Worm (Caenorhabditis elegans) whole organism, young adult: ENCODE results near the gene C18D11.3.

Experiments
- C17E4.6 ChIP-seq: fragments of 200-800 bp; sonication (Bioruptor generic); IDR thresholded peaks from 2 replicates; pipeline ENCODE4 v1.3.6; 2022; ENCODE audit warnings: missing genetic modification reagents, missing genetic modification characterization, missing compliant biosample characterization
- D2030.7 ChIP-seq: fragments of 200-800 bp; sonication (Bioruptor generic); IDR thresholded peaks from 2 replicates; pipeline ENCODE4 v1.3.6; 2022; ENCODE audit warnings: missing genetic modification reagents, missing genetic modification characterization, missing compliant biosample characterization
- F22D6.2 ChIP-seq: sonication (generic microtip); optimal IDR thresholded peaks from 2 replicates; lab custom pipeline; 2016; ENCODE audit warnings: mild to moderate bottlenecking, missing genetic modification characterization, missing compliant biosample characterization
- F23B12.7 ChIP-seq: sonication (generic microtip); optimal IDR thresholded peaks from 2 replicates; lab custom pipeline; 2017; ENCODE audit warnings: missing genetic modification characterization, mild to moderate bottlenecking, missing compliant biosample characterization, antibody characterized with exemption, moderate library complexity; ENCODE audit not compliant: insufficient read depth
- F33H1.4 ChIP-seq: fragments of 200-800 bp; sonication (Bioruptor generic); IDR thresholded peaks from 2 replicates; pipeline ENCODE4 v1.3.6; 2022; ENCODE audit warnings: missing genetic modification reagents, missing genetic modification characterization, missing compliant biosample characterization
- F49E8.2 ChIP-seq: sonication (generic microtip); optimal IDR thresholded peaks from 3 replicates; lab custom pipeline; 2017; ENCODE audit warnings: missing genetic modification characterization, mild to moderate bottlenecking, missing compliant biosample characterization, antibody characterized with exemption, moderate library complexity; ENCODE audit not compliant: insufficient read depth
- F55B11.4 ChIP-seq: sonication (generic microtip); optimal IDR thresholded peaks from 2 replicates; lab custom pipeline; 2016; ENCODE audit warnings: missing compliant biosample characterization, missing genetic modification characterization, borderline replicate concordance; ENCODE audit not compliant: insufficient read depth
- K11D2.4 ChIP-seq: fragments of 200-800 bp; sonication (Bioruptor generic); IDR thresholded peaks from 2 replicates; pipeline ENCODE4 v1.3.6; 2022; ENCODE audit warnings: missing genetic modification reagents, missing genetic modification characterization, missing compliant biosample characterization
- Y95B8A.8 ChIP-seq: fragments of 200-800 bp; sonication (Bioruptor generic); IDR thresholded peaks from 2 replicates; pipeline ENCODE4 v1.3.6; 2022; ENCODE audit warnings: missing genetic modification reagents, missing genetic modification characterization, missing compliant biosample characterization
- ZK185.1 ChIP-seq: sonication (generic microtip); optimal IDR thresholded peaks from 2 replicates; lab custom pipeline; 2016; ENCODE audit warnings: mild to moderate bottlenecking, missing genetic modification characterization, missing compliant biosample characterization; ENCODE audit not compliant: poor library complexity, severe bottlenecking
- akir-1 ChIP-seq: fragments of 200-800 bp; sonication (Bioruptor generic); optimal IDR thresholded peaks from 2 replicates; lab custom pipeline; 2018; ENCODE audit warnings: mild to moderate bottlenecking, missing genetic modification characterization, moderate library complexity, missing compliant biosample characterization
- ama-1 ChIP-seq, 3 experiments: fragments of 150-350 bp in 1 of 3; sonication (generic microtip) in 2 of 3; optimal IDR thresholded peaks; 2 replicates each; lab custom pipeline; 2014 to 2018; ENCODE audit warnings: missing biosample characterization in 2 of 3, missing genetic modification characterization in 2 of 3, missing genetic modification reagents in 2 of 3
- aptf-3 ChIP-seq: fragments of 200-800 bp; sonication (Bioruptor generic); IDR thresholded peaks from 2 replicates; pipeline ENCODE4 v1.3.6; 2022; ENCODE audit warnings: missing genetic modification characterization, missing compliant biosample characterization
- atf-7 ChIP-seq: sonication (generic microtip); optimal IDR thresholded peaks from 2 replicates; lab custom pipeline; 2017; ENCODE audit warnings: mild to moderate bottlenecking, missing genetic modification characterization, missing compliant biosample characterization
- athp-1 ChIP-seq: sonication (generic microtip); optimal IDR thresholded peaks from 2 replicates; lab custom pipeline; 2017; ENCODE audit warnings: mild to moderate bottlenecking, missing genetic modification characterization, missing compliant biosample characterization
- attf-5 ChIP-seq: fragments of 200-800 bp; sonication (Bioruptor generic); optimal IDR thresholded peaks from 2 replicates; lab custom pipeline; 2018; ENCODE audit warnings: mild to moderate bottlenecking, missing genetic modification characterization, missing compliant biosample characterization
- attf-6 ChIP-seq: fragments of 200-800 bp; sonication (Bioruptor generic); IDR thresholded peaks from 2 replicates; pipeline ENCODE4 v1.3.6; 2022; ENCODE audit warnings: missing genetic modification reagents, missing genetic modification characterization, missing compliant biosample characterization
- bed-1 ChIP-seq: fragments of 200-800 bp; sonication (Bioruptor generic); IDR thresholded peaks from 2 replicates; pipeline ENCODE4 v1.3.6; 2022; ENCODE audit warnings: missing genetic modification reagents, missing genetic modification characterization, missing compliant biosample characterization
- ceh-79 ChIP-seq: sonication (generic microtip); optimal IDR thresholded peaks from 2 replicates; lab custom pipeline; 2017; ENCODE audit warnings: mild to moderate bottlenecking, missing genetic modification characterization, missing compliant biosample characterization
- efl-1 ChIP-seq: fragments of 150-350 bp; optimal IDR thresholded peaks from 2 replicates; lab custom pipeline; 2014; ENCODE audit warnings: missing biosample characterization, missing genetic modification reagents, missing genetic modification characterization
- egl-44 ChIP-seq: fragments of 200-800 bp; sonication (Bioruptor generic); IDR thresholded peaks from 2 replicates; pipeline ENCODE4 v1.3.6; 2022; ENCODE audit warnings: missing genetic modification reagents, missing genetic modification characterization, missing compliant biosample characterization
- him-1 ChIP-seq: sonication (generic microtip); optimal IDR thresholded peaks from 2 replicates; lab custom pipeline; 2016; ENCODE audit warnings: missing genotype, missing genetic modification reagents, missing genetic modification characterization, missing compliant biosample characterization
- hlh-12 ChIP-seq: sonication (generic microtip); optimal IDR thresholded peaks from 2 replicates; lab custom pipeline; 2016; ENCODE audit warnings: missing genetic modification characterization, missing compliant biosample characterization
- hlh-26 ChIP-seq: fragments of 200-800 bp; sonication (Bioruptor generic); conservative IDR thresholded peaks from 2 replicates; pipeline ENCODE4 v1.3.6; 2022; ENCODE audit warnings: missing genetic modification reagents, missing genetic modification characterization, missing compliant biosample characterization
- hmg-1.2 ChIP-seq: fragments of 200-800 bp; sonication (Bioruptor generic); IDR thresholded peaks from 2 replicates; pipeline ENCODE4 v1.3.6; 2022; ENCODE audit warnings: missing genetic modification reagents, missing genetic modification characterization, missing compliant biosample characterization
- hmg-20 ChIP-seq: fragments of 200-800 bp; sonication (Bioruptor generic); IDR thresholded peaks from 2 replicates; pipeline ENCODE4 v1.3.6; 2022; ENCODE audit warnings: missing genetic modification reagents, missing genetic modification characterization, missing compliant biosample characterization
- hsf-1 ChIP-seq: fragments of 200-800 bp; sonication (Bioruptor generic); IDR thresholded peaks from 2 replicates; pipeline ENCODE4 v1.3.6; 2022; ENCODE audit warnings: missing genetic modification reagents, missing genetic modification characterization, missing compliant biosample characterization
- lag-1 ChIP-seq: fragments of 200-800 bp; sonication (Bioruptor generic); IDR thresholded peaks from 2 replicates; pipeline ENCODE4 v1.3.6; 2022; ENCODE audit warnings: missing genetic modification reagents, missing genetic modification characterization, missing compliant biosample characterization
- let-526 ChIP-seq: fragments of 200-800 bp; sonication (Bioruptor generic); IDR thresholded peaks from 2 replicates; pipeline ENCODE4 v1.3.6; 2022; ENCODE audit warnings: missing genetic modification reagents, missing genetic modification characterization, missing compliant biosample characterization
- lin-35 ChIP-seq, 3 experiments: fragments of 150-350 bp in 2 of 3; sonication (generic microtip) in 1 of 3; optimal IDR thresholded peaks; 2 replicates each; lab custom pipeline; 2014 to 2018; ENCODE audit warnings: missing biosample characterization in 3 of 3, missing genetic modification characterization in 3 of 3, missing genetic modification reagents in 3 of 3
- lin-40 ChIP-seq: sonication (generic microtip); optimal IDR thresholded peaks from 2 replicates; lab custom pipeline; 2016; ENCODE audit warnings: missing genetic modification characterization, mild to moderate bottlenecking, missing compliant biosample characterization, missing genotype, missing genetic modification reagents
- lir-1 ChIP-seq: fragments of 200-800 bp; sonication (Bioruptor generic); conservative IDR thresholded peaks from 2 replicates; pipeline ENCODE4 v1.3.6; 2022; ENCODE audit warnings: missing genetic modification reagents, missing genetic modification characterization, missing compliant biosample characterization
- madf-10 ChIP-seq: sonication (generic microtip); optimal IDR thresholded peaks from 2 replicates; lab custom pipeline; 2016; ENCODE audit warnings: mild to moderate bottlenecking, missing genetic modification characterization, missing compliant biosample characterization
- madf-3 ChIP-seq: fragments of 200-800 bp; sonication (Bioruptor generic); IDR thresholded peaks from 2 replicates; pipeline ENCODE4 v1.3.6; 2022; ENCODE audit warnings: missing genetic modification reagents, missing genetic modification characterization, missing compliant biosample characterization
- madf-6 ChIP-seq: fragments of 200-800 bp; sonication (Bioruptor generic); IDR thresholded peaks from 2 replicates; pipeline ENCODE4 v1.3.6; 2022; ENCODE audit warnings: missing genetic modification reagents, missing genetic modification characterization, missing compliant biosample characterization
- mel-28 ChIP-seq: sonication (generic microtip); optimal IDR thresholded peaks from 2 replicates; lab custom pipeline; 2016; ENCODE audit warnings: borderline replicate concordance, mild to moderate bottlenecking, missing genetic modification characterization, missing compliant biosample characterization
- mes-4 ChIP-seq: sonication (generic microtip); optimal IDR thresholded peaks from 2 replicates; lab custom pipeline; 2016; ENCODE audit warnings: missing genotype, missing genetic modification characterization, missing compliant biosample characterization
- nhr-120 ChIP-seq: fragments of 200-800 bp; sonication (Bioruptor generic); IDR thresholded peaks from 2 replicates; pipeline ENCODE4 v1.3.6; 2022; ENCODE audit warnings: missing genetic modification characterization, missing compliant biosample characterization
- nhr-90 ChIP-seq: sonication (generic microtip); optimal IDR thresholded peaks from 2 replicates; lab custom pipeline; 2016; ENCODE audit warnings: missing genotype, mild to moderate bottlenecking, missing genetic modification characterization, missing compliant biosample characterization
- rec-8 ChIP-seq, 2 experiments: sonication (generic microtip); optimal IDR thresholded peaks; 2 replicates each; lab custom pipeline; 2016; ENCODE audit warnings: mild to moderate bottlenecking in 2 of 2, missing genetic modification characterization in 2 of 2, missing genetic modification reagents in 2 of 2, missing genotype in 2 of 2, missing biosample characterization in 1 of 2, missing compliant biosample characterization in 1 of 2, moderate library complexity in 1 of 2
- tbp1 ChIP-seq: fragments of 200-800 bp; sonication (Bioruptor generic); optimal IDR thresholded peaks from 2 replicates; lab custom pipeline; 2018; ENCODE audit warnings: mild to moderate bottlenecking, missing genetic modification characterization, missing compliant biosample characterization
- tlf-1 ChIP-seq: fragments of 200-800 bp; sonication (Bioruptor generic); optimal IDR thresholded peaks from 2 replicates; lab custom pipeline; 2018; ENCODE audit warnings: mild to moderate bottlenecking, missing genetic modification characterization, missing compliant biosample characterization
- xnd-1 ChIP-seq: sonication (generic microtip); optimal IDR thresholded peaks from 2 replicates; lab custom pipeline; 2016; ENCODE audit warnings: missing genotype, missing genetic modification reagents, missing genetic modification characterization, missing compliant biosample characterization
- zfh-2 ChIP-seq: fragments of 200-800 bp; sonication (Bioruptor generic); conservative IDR thresholded peaks from 2 replicates; pipeline ENCODE4 v1.3.6; 2022; ENCODE audit warnings: missing genetic modification reagents, missing genetic modification characterization, missing compliant biosample characterization
- zim-3 ChIP-seq: sonication (generic microtip); optimal IDR thresholded peaks from 2 replicates; lab custom pipeline; 2017; ENCODE audit warnings: mild to moderate bottlenecking, missing genetic modification characterization, moderate library complexity, missing compliant biosample characterization
- ztf-18 ChIP-seq: sonication (generic microtip); optimal IDR thresholded peaks from 2 replicates; lab custom pipeline; 2016; ENCODE audit warnings: missing genotype, mild to moderate bottlenecking, missing genetic modification characterization, missing compliant biosample characterization
- ztf-3 ChIP-seq: fragments of 200-800 bp; sonication (Bioruptor generic); optimal IDR thresholded peaks from 2 replicates; lab custom pipeline; 2018; ENCODE audit warnings: mild to moderate bottlenecking, missing genetic modification characterization, missing compliant biosample characterization

The C18D11.3 gene

DNA sequence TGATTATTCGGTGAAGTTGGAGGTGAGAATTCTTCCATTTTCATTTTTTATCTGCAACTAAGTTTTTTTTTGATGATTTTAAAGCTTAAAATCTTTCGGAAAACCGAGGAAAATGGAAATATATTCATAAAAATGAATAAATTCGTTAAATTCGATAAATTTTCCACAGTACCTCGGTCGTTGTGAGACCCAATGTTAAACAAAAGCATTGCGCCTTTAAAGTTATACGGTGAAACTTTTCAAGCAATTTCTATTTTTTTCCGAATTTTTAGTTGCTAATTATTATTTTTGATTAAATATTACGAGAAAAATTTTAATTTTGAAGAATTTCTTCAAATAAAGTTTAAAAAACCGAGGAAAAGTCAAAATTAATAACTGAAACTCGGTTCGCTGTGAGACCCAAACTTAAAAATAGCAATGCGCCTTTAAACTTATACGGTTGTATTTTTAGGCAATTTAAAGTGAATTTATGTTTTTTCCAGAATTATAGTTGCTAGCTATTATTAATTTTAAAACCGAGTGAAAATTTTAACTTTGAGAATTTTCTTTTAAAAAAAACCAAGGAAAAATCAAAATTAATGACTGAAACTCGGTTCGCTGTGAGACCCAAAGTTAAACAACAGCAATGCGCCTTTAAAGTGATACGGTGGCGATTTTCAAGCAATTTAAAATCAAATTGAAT, 46.1 kb downstream of the C18D11.3 start, which contains the start of gene taf-12 (continued):
- TF ChIP-seq ztf-3 (no peak), madf-6 (peak; percentile 97), rec-8 (tag; optimal IDR thresholded peaks at IDR 0.05; lab: Kevin White, UChicago) (no peak), tbp1 (GFP tag; lab: Kevin White, UChicago) (peak; percentile 31), mes-4 (no peak), let-526 (GFP tag; lab: Robert Waterston, UW) (no peak), hlh-26 (no peak), tlf-1 (peak; percentile 71), K11D2.4 (GFP tag; lab: Robert Waterston, UW) (no peak), lin-35 (GFP tag; optimal IDR thresholded peaks at IDR 0.05; lab: Kevin White, UChicago) (peak in 1 of 3 experiments; percentile 14), ztf-18 (tag; lab: Kevin White, UChicago) (no peak), lag-1 (no peak), ZK185.1 (tag; lab: Kevin White, UChicago) (no peak), madf-10 (tag; lab: Kevin White, UChicago) (no peak), D2030.7 (GFP tag; lab: Robert Waterston, UW) (peak; percentile 57; the same call in 1 of the 2 replicates), efl-1 (GFP tag; lab: Kevin White, UChicago) (peak; percentile 36), atf-7 (tag; lab: Kevin White, UChicago) (no peak), mel-28 (tag; lab: Kevin White, UChicago) (no peak), hmg-20 (no peak), F22D6.2 (no peak), hsf-1 (GFP tag; lab: Robert Waterston, UW) (no peak), C17E4.6 (GFP tag; lab: Robert Waterston, UW) (no peak), Y95B8A.8 (GFP tag; lab: Robert Waterston, UW) (no peak), nhr-120 (GFP tag; lab: Robert Waterston, UW) (no peak), hmg-1.2 (0 out of 2 replicates have a peak, but pooled peaks have one; percentile 15), athp-1 (tag; lab: Kevin White, UChicago) (peak; percentile 65), hlh-12 (tag; lab: Kevin White, UChicago) (no peak), lin-40 (tag; lab: Kevin White, UChicago) (no peak), zfh-2 (GFP tag; lab: Robert Waterston, UW) (no peak), zim-3 (no peak), him-1 (peak; percentile 13), ama-1 (optimal IDR thresholded peaks at IDR 0.05; lab: Kevin White, UChicago) (no peak), ama-1 (GFP tag; optimal IDR thresholded peaks at IDR 0.05; lab: Kevin White, UChicago) (no peak), nhr-90 (tag; lab: Kevin White, UChicago) (no peak), egl-44 (GFP tag; lab: Robert Waterston, UW) (no peak), F23B12.7 (no peak), bed-1 (GFP tag; lab: Robert Waterston, UW) (no peak), attf-6 (no peak), F55B11.4 (no peak), akir-1 (GFP tag; lab: Kevin White, UChicago) (no peak), ceh-79 (tag; lab: Kevin White, UChicago) (no peak), lir-1 (GFP tag; lab: Robert Waterston, UW) (no peak), attf-5 (GFP tag; lab: Kevin White, UChicago) (no peak), aptf-3 (GFP tag; lab: Robert Waterston, UW) (no peak), xnd-1 (tag; lab: Kevin White, UChicago) (peak; percentile 100), madf-3 (no peak), F49E8.2 (no peak), F33H1.4 (GFP tag; lab: Robert Waterston, UW) (peak; percentile 95)
